Worm (Caenorhabditis elegans) whole organism, L4 larva: ENCODE measurements around the gene clec-68.
"Not testable (repeated sequence)": the region's sequence is repeated elsewhere in the genome, so short reads cannot be mapped to it uniquely, and the experiment has no call there.

Source experiments
- D1046.2 ChIP-seq: fragments of 200-800 bp; sonication (Bioruptor generic); IDR thresholded peaks from 2 replicates; pipeline ENCODE4 v1.3.6; 2022; ENCODE audit warnings: missing genetic modification characterization, missing compliant biosample characterization
- T20F7.1 ChIP-seq: fragments of 200-800 bp; sonication (Bioruptor generic); optimal IDR thresholded peaks from 2 replicates; lab custom pipeline; 2018; ENCODE audit warnings: mild to moderate bottlenecking, missing genetic modification characterization, missing compliant biosample characterization
- Y48G9A.11 ChIP-seq: fragments of 200-800 bp; sonication (Bioruptor generic); IDR thresholded peaks from 2 replicates; pipeline ENCODE4 v1.3.6; 2022; ENCODE audit warnings: missing genetic modification reagents, missing genetic modification characterization, missing compliant biosample characterization
- Y75B8A.6 ChIP-seq: fragments of 200-800 bp; sonication (Bioruptor generic); IDR thresholded peaks from 2 replicates; pipeline ENCODE4 v1.3.6; 2022; ENCODE audit warnings: missing genetic modification reagents, missing genetic modification characterization, missing compliant biosample characterization
- arid-1 ChIP-seq: fragments of 200-800 bp; sonication (Bioruptor generic); conservative IDR thresholded peaks from 2 replicates; pipeline ENCODE4 v1.3.6; 2022; ENCODE audit warnings: missing genetic modification reagents, missing genetic modification characterization, missing compliant biosample characterization
- ceh-28 ChIP-seq: fragments of 150-350 bp; optimal IDR thresholded peaks from 2 replicates; lab custom pipeline; 2014; ENCODE audit warnings: missing biosample characterization, missing genetic modification reagents, missing genetic modification characterization
- ceh-62 ChIP-seq: sonication (generic microtip); optimal IDR thresholded peaks from 2 replicates; lab custom pipeline; 2017; ENCODE audit warnings: missing biosample characterization, missing genetic modification characterization
- ceh-82 ChIP-seq: sonication (generic microtip); optimal IDR thresholded peaks from 2 replicates; lab custom pipeline; 2017; ENCODE audit warnings: missing biosample characterization, missing genetic modification characterization
- daf-16 ChIP-seq, 3 experiments: sonication (generic microtip); optimal IDR thresholded peaks; 2 replicates each; lab custom pipeline; 2016 to 2017; ENCODE audit warnings: missing genetic modification characterization in 3 of 3, missing genetic modification reagents in 3 of 3, mild to moderate bottlenecking in 2 of 3, missing compliant biosample characterization in 2 of 3, missing biosample characterization in 1 of 3, moderate library complexity in 1 of 3
- daf-19 ChIP-seq: fragments of 200-800 bp; sonication (Bioruptor generic); conservative IDR thresholded peaks from 2 replicates; pipeline ENCODE4 v1.3.6; 2022; ENCODE audit warnings: missing genetic modification characterization, missing compliant biosample characterization
- daf-8 ChIP-seq: fragments of 200-800 bp; sonication (Bioruptor generic); IDR thresholded peaks from 2 replicates; pipeline ENCODE4 v1.3.6; 2022; ENCODE audit warnings: missing genetic modification characterization, missing compliant biosample characterization
- dmd-6 ChIP-seq: fragments of 200-800 bp; sonication (Bioruptor generic); IDR thresholded peaks from 2 replicates; pipeline ENCODE4 v1.3.6; 2022; ENCODE audit warnings: missing genetic modification reagents, missing genetic modification characterization, missing compliant biosample characterization
- duxl-1 ChIP-seq: sonication (generic microtip); optimal IDR thresholded peaks from 2 replicates; lab custom pipeline; 2016; ENCODE audit warnings: mild to moderate bottlenecking, missing genetic modification characterization, moderate library complexity, missing compliant biosample characterization; ENCODE audit not compliant: poor library complexity
- egl-43 ChIP-seq: fragments of 200-800 bp; sonication (Bioruptor generic); IDR thresholded peaks from 2 replicates; pipeline ENCODE4 v1.3.6; 2022; ENCODE audit warnings: missing genetic modification reagents, missing genetic modification characterization, missing compliant biosample characterization
- hlh-11 ChIP-seq: fragments of 200-800 bp; sonication (Bioruptor generic); optimal IDR thresholded peaks from 2 replicates; lab custom pipeline; 2018; ENCODE audit warnings: mild to moderate bottlenecking, missing genetic modification characterization, missing compliant biosample characterization
- jun-1 ChIP-seq: fragments of 150-350 bp; optimal IDR thresholded peaks from 2 replicates; lab custom pipeline; 2014; ENCODE audit warnings: missing biosample characterization, missing genetic modification reagents, missing genetic modification characterization
- lin-1 ChIP-seq: fragments of 200-800 bp; sonication (Bioruptor generic); IDR thresholded peaks from 2 replicates; pipeline ENCODE4 v1.3.6; 2022; ENCODE audit warnings: missing genetic modification reagents, missing genetic modification characterization, missing compliant biosample characterization
- lin-29 ChIP-seq: fragments of 200-800 bp; sonication (Bioruptor generic); IDR thresholded peaks from 2 replicates; pipeline ENCODE4 v1.3.6; 2022; ENCODE audit warnings: missing genetic modification reagents, missing genetic modification characterization, missing compliant biosample characterization
- lin-39 ChIP-seq: fragments of 150-350 bp; optimal IDR thresholded peaks from 2 replicates; lab custom pipeline; 2014; ENCODE audit warnings: missing biosample characterization, missing genetic modification reagents, missing genetic modification characterization
- mdl-1 ChIP-seq, 2 experiments: fragments of 150-350 bp in 1 of 2; sonication (generic microtip) in 1 of 2; optimal IDR thresholded peaks; 2 replicates each; lab custom pipeline; 2014 to 2017; ENCODE audit warnings: missing biosample characterization in 2 of 2, missing genetic modification characterization in 2 of 2
- mdt-29 ChIP-seq: fragments of 200-800 bp; sonication (Bioruptor generic); IDR thresholded peaks from 2 replicates; pipeline ENCODE4 v1.3.6; 2022; ENCODE audit warnings: missing genetic modification reagents, missing genetic modification characterization, missing compliant biosample characterization
- mes-2 ChIP-seq: sonication (generic microtip); optimal IDR thresholded peaks from 2 replicates; lab custom pipeline; 2016; ENCODE audit warnings: missing genotype, mild to moderate bottlenecking, missing genetic modification characterization, missing compliant biosample characterization; ENCODE audit not compliant: poor library complexity, severe bottlenecking
- mxl-3 ChIP-seq: fragments of 200-800 bp; sonication (Bioruptor generic); optimal IDR thresholded peaks from 2 replicates; lab custom pipeline; 2018; ENCODE audit warnings: mild to moderate bottlenecking, missing genetic modification characterization, missing compliant biosample characterization
- nhr-11 ChIP-seq: fragments of 150-350 bp; optimal IDR thresholded peaks from 2 replicates; lab custom pipeline; 2014; ENCODE audit warnings: missing biosample characterization, missing genetic modification characterization
- nhr-28 ChIP-seq: fragments of 150-350 bp; optimal IDR thresholded peaks from 2 replicates; lab custom pipeline; 2014; ENCODE audit warnings: missing biosample characterization, missing genetic modification characterization
- nhr-77 ChIP-seq: fragments of 150-350 bp; optimal IDR thresholded peaks from 2 replicates; lab custom pipeline; 2014; ENCODE audit warnings: missing biosample characterization, missing genetic modification characterization
- pha-4 ChIP-seq, 2 experiments: fragments of 150-350 bp in 1 of 2; fragments of 200-800 bp in 1 of 2; sonication (Bioruptor generic) in 1 of 2; IDR thresholded peaks in 1 of 2; optimal IDR thresholded peaks in 1 of 2; 2 replicates each; pipeline versions ENCODE4 v1.3.6 to Lab custom; 2014 to 2022; ENCODE audit warnings: missing genetic modification characterization in 2 of 2, missing genetic modification reagents in 2 of 2, missing biosample characterization in 1 of 2, missing compliant biosample characterization in 1 of 2
- php-3 ChIP-seq: fragments of 200-800 bp; sonication (Bioruptor generic); IDR thresholded peaks from 2 replicates; pipeline ENCODE4 v1.3.6; 2022; ENCODE audit warnings: missing genetic modification reagents, missing genetic modification characterization, missing compliant biosample characterization
- pqm-1 ChIP-seq: sonication (generic microtip); optimal IDR thresholded peaks from 2 replicates; lab custom pipeline; 2017; ENCODE audit warnings: missing biosample characterization, missing genetic modification characterization
- sdz-12 ChIP-seq: fragments of 200-800 bp; sonication (Bioruptor generic); optimal IDR thresholded peaks from 2 replicates; lab custom pipeline; 2018; ENCODE audit warnings: mild to moderate bottlenecking, missing genetic modification characterization, missing compliant biosample characterization
- set-16 ChIP-seq: fragments of 200-800 bp; sonication (Bioruptor generic); IDR thresholded peaks from 2 replicates; pipeline ENCODE4 v1.3.6; 2022; ENCODE audit warnings: missing genetic modification reagents, missing genetic modification characterization, missing compliant biosample characterization
- snpc-1.2 ChIP-seq: fragments of 200-800 bp; sonication (Bioruptor generic); IDR thresholded peaks from 2 replicates; pipeline ENCODE4 v1.3.6; 2022; ENCODE audit warnings: missing genetic modification reagents, missing genetic modification characterization, missing compliant biosample characterization
- tag-97 ChIP-seq: fragments of 200-800 bp; sonication (Bioruptor generic); IDR thresholded peaks from 2 replicates; pipeline ENCODE4 v1.3.6; 2022; ENCODE audit warnings: missing genetic modification characterization, missing compliant biosample characterization
- tra-1 ChIP-seq: fragments of 200-800 bp; sonication (Bioruptor generic); IDR thresholded peaks from 2 replicates; pipeline ENCODE4 v1.3.6; 2022; ENCODE audit warnings: missing genetic modification reagents, missing genetic modification characterization, missing compliant biosample characterization
- unc-62 ChIP-seq, 3 experiments: fragments of 150-350 bp in 1 of 3; sonication (generic microtip); optimal IDR thresholded peaks in 2 of 3; peaks in 1 of 3; 1 replicate in 1 of 3; 2 replicates in 2 of 3; lab custom pipeline; 2014 to 2017; ENCODE audit warnings: missing biosample characterization in 3 of 3, missing genetic modification characterization in 3 of 3, missing genetic modification reagents in 3 of 3, missing genotype in 1 of 3
- vab-7 ChIP-seq: fragments of 200-800 bp; sonication (Bioruptor generic); IDR thresholded peaks from 2 replicates; pipeline ENCODE4 v1.3.6; 2022; ENCODE audit warnings: missing genetic modification reagents, missing genetic modification characterization, missing compliant biosample characterization
- zfp-2 ChIP-seq: sonication (generic microtip); optimal IDR thresholded peaks from 2 replicates; lab custom pipeline; 2016; ENCODE audit warnings: mild to moderate bottlenecking, missing genetic modification characterization, missing compliant biosample characterization
- zfp-3 ChIP-seq: fragments of 200-800 bp; sonication (Bioruptor generic); conservative IDR thresholded peaks from 2 replicates; pipeline ENCODE4 v1.3.6; 2022; ENCODE audit warnings: missing genetic modification reagents, missing genetic modification characterization, missing compliant biosample characterization
- zip-11 ChIP-seq: fragments of 200-800 bp; sonication (Bioruptor generic); IDR thresholded peaks from 2 replicates; pipeline ENCODE4 v1.3.6; 2022; ENCODE audit warnings: missing genetic modification characterization, missing compliant biosample characterization

clec-68 gene

ce11 chrIV:3944459-3944858, 18.2 kb downstream of the clec-68 start, which contains the start of gene clec-72:
Gene clec-72, plus strand, starts transcription at chrIV:3944816.
- TF ChIP-seq tra-1 (GFP tag; lab: Robert Waterston, UW) (0 out of 2 replicates have a peak, but pooled peaks have one; percentile 31), lin-1 (GFP tag; lab: Robert Waterston, UW) (peak; percentile 49; the same call in 1 of the 2 replicates), ceh-28 (tag; lab: Kevin White, UChicago) (no peak), tag-97 (no peak), nhr-77 (tag; lab: Kevin White, UChicago) (peak; percentile 88), Y75B8A.6 (GFP tag; lab: Robert Waterston, UW) (0 out of 2 replicates have a peak, but pooled peaks have one; percentile 7), mxl-3 (GFP tag; lab: Kevin White, UChicago) (peak; percentile 5), dmd-6 (GFP tag; lab: Robert Waterston, UW) (peak; percentile 92), daf-16 (GFP tag; optimal IDR thresholded peaks at IDR 0.05; lab: Kevin White, UChicago) (no peak), daf-16 (tag; optimal IDR thresholded peaks at IDR 0.05; lab: Kevin White, UChicago) (peak; percentile 97), zfp-3 (GFP tag; lab: Robert Waterston, UW) (no peak), duxl-1 (tag; lab: Kevin White, UChicago) (no peak), mdl-1 (tag; optimal IDR thresholded peaks at IDR 0.05; lab: Kevin White, UChicago) (peak in 1 of 2 experiments; percentile 50), daf-8 (no peak), unc-62 (GFP tag; optimal IDR thresholded peaks at IDR 0.05 in 1 of 2; lab: Kevin White, UChicago) (peak in 1 of 2 experiments; percentile 51), unc-62 (tag; optimal IDR thresholded peaks at IDR 0.05; lab: Kevin White, UChicago) (no peak), nhr-28 (tag; lab: Kevin White, UChicago) (peak; percentile 99), pha-4 (GFP tag; IDR thresholded peaks at IDR 0.05; lab: Robert Waterston, UW) (no peak), pha-4 (tag; optimal IDR thresholded peaks at IDR 0.05; lab: Kevin White, UChicago) (no peak), php-3 (GFP tag; lab: Robert Waterston, UW) (peak; percentile 34; the same call in 1 of the 2 replicates), pqm-1 (tag; lab: Kevin White, UChicago) (peak; percentile 98), hlh-11 (tag; lab: Kevin White, UChicago) (peak; percentile 66), sdz-12 (GFP tag; lab: Kevin White, UChicago) (no peak), nhr-11 (tag; lab: Kevin White, UChicago) (no peak)

- TF ChIP-seq unc-62 (GFP tag; optimal IDR thresholded peaks at IDR 0.05 in 1 of 2; lab: Kevin White, UChicago) (peak in 1 of 2 experiments; percentile 52), set-16 (GFP tag; lab: Robert Waterston, UW) (peak; percentile 92), snpc-1.2 (GFP tag; lab: Robert Waterston, UW) (0 out of 2 replicates have a peak, but pooled peaks have one; percentile 40), Y48G9A.11 (GFP tag; lab: Robert Waterston, UW) (0 out of 2 replicates have a peak, but pooled peaks have one; percentile 6), egl-43 (GFP tag; lab: Robert Waterston, UW) (peak; percentile 48; the same call in 1 of the 2 replicates)
- not testable (repeated sequence) for TF ChIP-seq unc-62 (tag; optimal IDR thresholded peaks at IDR 0.05; lab: Kevin White, UChicago)
These were observed 21.2 kb downstream of the clec-68 start for ce11 chrIV:3947377-3947956.

ce11 chrIV:3956095-3956494, 29.9 kb downstream of the clec-68 start, which contains the start of gene clec-73:
Gene clec-73, minus strand, starts transcription at chrIV:3956195.
- no peak for TF ChIP-seq mes-2 (tag; lab: Kevin White, UChicago)
- TF ChIP-seq lin-39 (tag; lab: Kevin White, UChicago) = no peak
- TF ChIP-seq snpc-1.2 (GFP tag; lab: Robert Waterston, UW) = no peak
- TF ChIP-seq daf-19 (GFP tag; lab: Robert Waterston, UW) = no peak
- TF ChIP-seq vab-7 (GFP tag; lab: Robert Waterston, UW) = no peak
- TF ChIP-seq lin-29 (GFP tag; lab: Robert Waterston, UW) = no peak
- TF ChIP-seq lin-1 (GFP tag; lab: Robert Waterston, UW) = no peak
- TF ChIP-seq zip-11 = no peak
- no peak for TF ChIP-seq mdt-29 (GFP tag; lab: Robert Waterston, UW)
- TF ChIP-seq pha-4 (GFP tag; IDR thresholded peaks at IDR 0.05; lab: Robert Waterston, UW) = no peak
- no peak for TF ChIP-seq pha-4 (tag; optimal IDR thresholded peaks at IDR 0.05; lab: Kevin White, UChicago)
- no peak for TF ChIP-seq mdl-1 (tag; optimal IDR thresholded peaks at IDR 0.05; lab: Kevin White, UChicago)
- no peak for TF ChIP-seq D1046.2 (GFP tag; lab: Robert Waterston, UW)
- TF ChIP-seq hlh-11 (tag; lab: Kevin White, UChicago) = no peak
- no peak for TF ChIP-seq T20F7.1 (GFP tag; lab: Kevin White, UChicago)
- TF ChIP-seq jun-1 (tag; lab: Kevin White, UChicago) = no peak
- TF ChIP-seq arid-1 = no peak
- TF ChIP-seq ceh-82 (tag; lab: Kevin White, UChicago) = no peak
- no peak for TF ChIP-seq zfp-2 (tag; lab: Kevin White, UChicago)
- no peak for TF ChIP-seq ceh-62 (tag; lab: Kevin White, UChicago)
